Fruit fly (Drosophila melanogaster): ENCODE results near the gene Zmynd8.

Zmynd8 gene

dm6 chr3R:31696664-31697063, 27.4 kb downstream of the Zmynd8 start (continued):
- TF ChIP-seq CG2202 (tag; optimal IDR thresholded peaks at IDR 0.05) (peak; percentile 15), gem (tag; optimal IDR thresholded peaks at IDR 0.05) (peak; percentile 51), amos (GFP tag; IDR thresholded peaks at IDR 0.05; ENCODE audit: partially characterized antibody) (no peak), bigmax (GFP tag; optimal IDR thresholded peaks at IDR 0.05) (no peak), CG6272 (GFP tag; IDR thresholded peaks at IDR 0.05) (no peak), chif (GFP tag; optimal IDR thresholded peaks at IDR 0.05) (peak in 1 of 2 experiments; percentile 26), sisA (GFP tag; IDR thresholded peaks at IDR 0.05) (peak; percentile 33; the same call in 1 of the 2 replicates), CG17361 (GFP tag; IDR thresholded peaks at IDR 0.05) (0 out of 3 replicates have a peak, but pooled peaks have one; percentile 38), CG10979 (tag; optimal IDR thresholded peaks at IDR 0.05) (peak; percentile 33), Xbp1 (GFP tag; optimal IDR thresholded peaks at IDR 0.05) (peak; percentile 22), prd (optimal IDR thresholded peaks at IDR 0.05) (no peak), prd (GFP tag; IDR thresholded peaks at IDR 0.05) (peak; percentile 37; the same call in 1 of the 3 replicates), Med (GFP tag) (peak; percentile 20), lola (GFP tag; optimal IDR thresholded peaks at IDR 0.05) (peak in 1 of 3 experiments; percentile 54), CG34224 (GFP tag; IDR thresholded peaks at IDR 0.05; ENCODE audit: partially characterized antibody) (no peak), repo (GFP tag; optimal IDR thresholded peaks at IDR 0.05) (no peak), gsb (GFP tag; IDR thresholded peaks at IDR 0.05) (no peak), danr (GFP tag; IDR thresholded peaks at IDR 0.05) (no peak), CG17328 (GFP tag; IDR thresholded peaks at IDR 0.05) (peak; percentile 50; the same call in 1 of the 2 replicates), CG17612 (GFP tag; IDR thresholded peaks at IDR 0.05) (no peak), CG31441 (GFP tag; IDR thresholded peaks at IDR 0.05) (peak; percentile 40; the same call in 1 of the 2 replicates), CG6254 (GFP tag; optimal IDR thresholded peaks at IDR 0.05) (peak; percentile 6), CG1603 (tag; optimal IDR thresholded peaks at IDR 0.05) (peak; percentile 69), zen2 (GFP tag; IDR thresholded peaks at IDR 0.05; ENCODE audit: partially characterized antibody) (no peak), CG11560 (tag; IDR thresholded peaks at IDR 0.05) (no peak), otp (GFP tag; IDR thresholded peaks at IDR 0.05) (0 out of 3 replicates have a peak, but pooled peaks have one; percentile 51), CG13775 (GFP tag; optimal IDR thresholded peaks at IDR 0.05) (no peak), CG7357 (GFP tag; IDR thresholded peaks at IDR 0.05) (peak; percentile 18; the same call in 1 of the 3 replicates), jigr1 (GFP tag; IDR thresholded peaks at IDR 0.05) (no peak), gsb-n (tag; optimal IDR thresholded peaks at IDR 0.05) (no peak), Pdp1 (GFP tag; optimal IDR thresholded peaks at IDR 0.05) (peak; percentile 4 to 57), CG12071 (GFP tag; optimal IDR thresholded peaks at IDR 0.05) (no peak), zfh1 (GFP tag; IDR thresholded peaks at IDR 0.05) (0 out of 3 replicates have a peak, but pooled peaks have one; percentile 11), Ssrp (tag; optimal IDR thresholded peaks at IDR 0.05) (peak; percentile 7), az2 (GFP tag; optimal IDR thresholded peaks at IDR 0.05) (peak; percentile 22), row (GFP tag; IDR thresholded peaks at IDR 0.05) (peak; percentile 50; the same call in 2 of the 3 replicates), Blimp-1 (GFP tag; optimal IDR thresholded peaks at IDR 0.05) (peak; percentile 23), CG9727 (GFP tag; optimal IDR thresholded peaks at IDR 0.05) (peak; percentile 16), Hsf (GFP tag; optimal IDR thresholded peaks at IDR 0.05) (peak; percentile 17), Sox102F (GFP tag; optimal IDR thresholded peaks at IDR 0.05) (peak; percentile 16), CG4820 (GFP tag; optimal IDR thresholded peaks at IDR 0.05) (no peak), chn (GFP tag; optimal IDR thresholded peaks at IDR 0.05) (peak; percentile 1), mirr (GFP tag; optimal IDR thresholded peaks at IDR 0.05) (no peak), CG17829 (tag; optimal IDR thresholded peaks at IDR 0.05) (peak; percentile 13), phol (tag; optimal IDR thresholded peaks at IDR 0.05) (peak; percentile 6), grau (tag; optimal IDR thresholded peaks at IDR 0.05) (peak; percentile 18)

Data from whole organism, embryonic.